Worm (Caenorhabditis elegans): ENCODE results near the gene T14B4.20.

ce11 chrII:6734674-6735073, 18.0 kb downstream of the T14B4.20 start, which contains the start of gene T14B4.3:
- TF ChIP-seq fkh-3 (tag; optimal IDR thresholded peaks at IDR 0.05) = no peak
- no peak for TF ChIP-seq Y56A3A.18 (GFP tag; IDR thresholded peaks at IDR 0.05)
- TF ChIP-seq ama-1 (optimal IDR thresholded peaks at IDR 0.05) = no peak
- no peak for TF ChIP-seq ama-1 (GFP tag; optimal IDR thresholded peaks at IDR 0.05)
- no peak for TF ChIP-seq ccch-3 (GFP tag; optimal IDR thresholded peaks at IDR 0.05)
- no peak for TF ChIP-seq sdz-38 (tag; optimal IDR thresholded peaks at IDR 0.05)
